Fruit fly (Drosophila melanogaster): Measurements from ENCODE around the gene Zmynd10.
A peak's percentile ranks its signal among the peaks of the same experiment; 100 is the strongest.

The Zmynd10 gene

dm6 chr3L:13022854-13023560 is 3.2 kb downstream of the Zmynd10 start, which contains the start of gene RpS12 (continued):
- peak; percentile 77; the same call in 2 of the 3 replicates for TF ChIP-seq Mrtf (GFP tag; IDR thresholded peaks at IDR 0.05)
- peak; percentile 75; the same call in 2 of the 3 replicates for TF ChIP-seq CG2199 (GFP tag; IDR thresholded peaks at IDR 0.05)
- TF ChIP-seq CG11456 (GFP tag; IDR thresholded peaks at IDR 0.05) = peak; percentile 91
- TF ChIP-seq sd (tag; optimal IDR thresholded peaks at IDR 0.05) = no peak
- TF ChIP-seq sisA (GFP tag; IDR thresholded peaks at IDR 0.05) = peak; percentile 58
- peak; percentile 49 for TF ChIP-seq luna (GFP tag; optimal IDR thresholded peaks at IDR 0.05)
- TF ChIP-seq CG14710 (tag; optimal IDR thresholded peaks at IDR 0.05) = peak; percentile 73
- TF ChIP-seq Fer2 (tag; optimal IDR thresholded peaks at IDR 0.05) = peak; percentile 56
- TF ChIP-seq CG11085 (GFP tag; IDR thresholded peaks at IDR 0.05) = peak; percentile 71; the same call in 1 of the 2 replicates
- TF ChIP-seq jigr1 (GFP tag; IDR thresholded peaks at IDR 0.05) = no peak
- peak in 1 of 2 experiments; percentile 48 for TF ChIP-seq Eip74EF (GFP tag; optimal IDR thresholded peaks at IDR 0.05)
- TF ChIP-seq CG10209 (GFP tag; optimal IDR thresholded peaks at IDR 0.05) = peak; percentile 79
- peak; percentile 98 for TF ChIP-seq Med (GFP tag)
- TF ChIP-seq sna (GFP tag; IDR thresholded peaks at IDR 0.05; ENCODE audit: partially characterized antibody) = peak; percentile 55; the same call in 1 of the 2 replicates
- peak; percentile 42 for TF ChIP-seq CG14050 (GFP tag; IDR thresholded peaks at IDR 0.05)
- peak; percentile 59 for TF ChIP-seq gsb-n (tag; optimal IDR thresholded peaks at IDR 0.05)
- peak; percentile 31 for TF ChIP-seq Ssrp (tag; optimal IDR thresholded peaks at IDR 0.05)
- peak; percentile 85 for TF ChIP-seq Hsf (GFP tag; optimal IDR thresholded peaks at IDR 0.05)
- peak; percentile 70 for TF ChIP-seq CG3163 (GFP tag; optimal IDR thresholded peaks at IDR 0.05)
- peak; percentile 73 for TF ChIP-seq CG13894 (tag; optimal IDR thresholded peaks at IDR 0.05)
- peak; percentile 77; the same call in 1 of the 2 replicates for TF ChIP-seq NFAT (GFP tag; IDR thresholded peaks at IDR 0.05)
- peak; percentile 49 for TF ChIP-seq CG12942 (GFP tag; optimal IDR thresholded peaks at IDR 0.05)
- peak; percentile 19; the same call in 1 of the 2 replicates for TF ChIP-seq esg (GFP tag; conservative IDR thresholded peaks at IDR 0.05)
- TF ChIP-seq h (optimal IDR thresholded peaks at IDR 0.05) = no peak
- peak; percentile 57 for TF ChIP-seq wdn (GFP tag; IDR thresholded peaks at IDR 0.05)
- TF ChIP-seq dati (GFP tag; IDR thresholded peaks at IDR 0.05) = peak; percentile 20; the same call in 1 of the 2 replicates
- peak; percentile 78 for TF ChIP-seq zfh2 (GFP tag; optimal IDR thresholded peaks at IDR 0.05)
- TF ChIP-seq NC2β (GFP tag; optimal IDR thresholded peaks at IDR 0.05) = peak; percentile 97
- no peak for TF ChIP-seq CG15073 (GFP tag; optimal IDR thresholded peaks at IDR 0.05)
- TF ChIP-seq cad (GFP tag; optimal IDR thresholded peaks at IDR 0.05) = no peak
- TF ChIP-seq lilli (GFP tag; optimal IDR thresholded peaks at IDR 0.05) = peak; percentile 79
- TF ChIP-seq CG13624 (GFP tag; optimal IDR thresholded peaks at IDR 0.05) = peak; percentile 84
- peak; percentile 54; the same call in 1 of the 2 replicates for TF ChIP-seq bowl (GFP tag; IDR thresholded peaks at IDR 0.05)
- no peak for TF ChIP-seq ro (GFP tag; IDR thresholded peaks at IDR 0.05)
- TF ChIP-seq CG18764 (GFP tag; optimal IDR thresholded peaks at IDR 0.05) = peak; percentile 59
- peak; percentile 43; the same call in 1 of the 2 replicates for TF ChIP-seq MBD-R2 (GFP tag; IDR thresholded peaks at IDR 0.05)
- no peak for TF ChIP-seq Ravus (GFP tag; IDR thresholded peaks at IDR 0.05)
- TF ChIP-seq CG4282 (GFP tag; optimal IDR thresholded peaks at IDR 0.05) = peak; percentile 62
- TF ChIP-seq CG31365 (tag; optimal IDR thresholded peaks at IDR 0.05) = peak; percentile 79
- peak; percentile 57 for TF ChIP-seq CG13123 (GFP tag; optimal IDR thresholded peaks at IDR 0.05)
- peak; percentile 87 for TF ChIP-seq CG6813 (GFP tag; optimal IDR thresholded peaks at IDR 0.05)
- peak; percentile 73 for TF ChIP-seq CG12659 (GFP tag; optimal IDR thresholded peaks at IDR 0.05)
- peak; percentile 42; the same call in 1 of the 2 replicates for TF ChIP-seq stc (GFP tag; IDR thresholded peaks at IDR 0.05)
- 0 out of 2 replicates have a peak, but pooled peaks have one; percentile 49 for TF ChIP-seq Awh (GFP tag; IDR thresholded peaks at IDR 0.05)
- TF ChIP-seq CG6654 (GFP tag; optimal IDR thresholded peaks at IDR 0.05) = peak; percentile 33
- peak; percentile 45 for TF ChIP-seq Myb (GFP tag; optimal IDR thresholded peaks at IDR 0.05)
- TF ChIP-seq disco-r (GFP tag; optimal IDR thresholded peaks at IDR 0.05) = peak; percentile 56
- TF ChIP-seq sens-2 (GFP tag; IDR thresholded peaks at IDR 0.05) = peak; percentile 75
- TF ChIP-seq usp (GFP tag; optimal IDR thresholded peaks at IDR 0.05) = no peak
